Worm (Caenorhabditis elegans) whole organism, L2 larva: ENCODE measurements around the gene F56D5.5.

Source experiments
- C34F6.9 ChIP-seq: fragments of 150-350 bp; optimal IDR thresholded peaks from 2 replicates; lab custom pipeline; 2014; ENCODE audit warnings: missing biosample characterization, missing genetic modification characterization
- F13H6.1 ChIP-seq: sonication (generic microtip); optimal IDR thresholded peaks from 2 replicates; lab custom pipeline; 2016; ENCODE audit warnings: missing genetic modification characterization, missing compliant biosample characterization
- R02D3.7 ChIP-seq: fragments of 150-350 bp; optimal IDR thresholded peaks from 2 replicates; lab custom pipeline; 2014; ENCODE audit warnings: missing biosample characterization, missing genetic modification characterization
- ama-1 ChIP-seq: fragments of 150-350 bp; optimal IDR thresholded peaks from 2 replicates; lab custom pipeline; 2018; ENCODE audit warnings: inconsistent platforms
- blmp-1 ChIP-seq: sonication (generic microtip); optimal IDR thresholded peaks from 2 replicates; lab custom pipeline; 2017; ENCODE audit warnings: missing genetic modification characterization, mild to moderate bottlenecking, missing compliant biosample characterization, antibody characterized with exemption, moderate library complexity; ENCODE audit not compliant: insufficient read depth
- ceh-16 ChIP-seq: fragments of 150-350 bp; optimal IDR thresholded peaks from 2 replicates; lab custom pipeline; 2014; ENCODE audit warnings: missing biosample characterization, missing genetic modification characterization
- ceh-82 ChIP-seq: fragments of 150-350 bp; optimal IDR thresholded peaks from 2 replicates; lab custom pipeline; 2014; ENCODE audit warnings: missing biosample characterization, missing genetic modification characterization
- crh-2 ChIP-seq: sonication (generic microtip); optimal IDR thresholded peaks from 2 replicates; lab custom pipeline; 2017; ENCODE audit warnings: missing biosample characterization, missing genetic modification characterization
- dmd-4 ChIP-seq: sonication (generic microtip); optimal IDR thresholded peaks from 2 replicates; lab custom pipeline; 2017; ENCODE audit warnings: missing biosample characterization, missing genetic modification characterization
- egl-27 ChIP-seq: sonication (generic microtip); optimal IDR thresholded peaks from 3 replicates; lab custom pipeline; 2017; ENCODE audit warnings: missing biosample characterization, missing genetic modification reagents, missing genetic modification characterization
- elt-3 ChIP-seq: sonication (generic microtip); optimal IDR thresholded peaks from 2 replicates; lab custom pipeline; 2017; ENCODE audit warnings: missing biosample characterization, missing genetic modification characterization
- fos-1 ChIP-seq: fragments of 150-350 bp; optimal IDR thresholded peaks from 2 replicates; lab custom pipeline; 2014; ENCODE audit warnings: missing biosample characterization, missing genetic modification characterization
- lin-13 ChIP-seq: fragments of 150-350 bp; optimal IDR thresholded peaks from 2 replicates; lab custom pipeline; 2014; ENCODE audit warnings: missing biosample characterization, missing genetic modification reagents, missing genetic modification characterization
- lin-39 ChIP-seq: fragments of 150-350 bp; optimal IDR thresholded peaks from 2 replicates; lab custom pipeline; 2014; ENCODE audit warnings: missing biosample characterization, missing genetic modification reagents, missing genetic modification characterization
- lsy-2 ChIP-seq, 2 experiments: fragments of 150-350 bp in 1 of 2; sonication (generic microtip) in 1 of 2; optimal IDR thresholded peaks; 2 replicates each; lab custom pipeline; 2014 to 2017; ENCODE audit warnings: missing biosample characterization in 2 of 2, missing genetic modification characterization in 2 of 2
- mbf-1 ChIP-seq: sonication (generic microtip); optimal IDR thresholded peaks from 2 replicates; lab custom pipeline; 2017; ENCODE audit warnings: missing biosample characterization, missing genetic modification characterization
- mdl-1 ChIP-seq, 2 experiments: fragments of 150-350 bp in 1 of 2; sonication (generic microtip) in 1 of 2; optimal IDR thresholded peaks; 2 replicates each; lab custom pipeline; 2017; ENCODE audit warnings: missing biosample characterization in 2 of 2, missing genetic modification characterization in 2 of 2
- nhr-10 ChIP-seq: sonication (generic microtip); optimal IDR thresholded peaks from 2 replicates; lab custom pipeline; 2017; ENCODE audit warnings: missing biosample characterization, missing genetic modification characterization
- nhr-12 ChIP-seq: fragments of 150-350 bp; optimal IDR thresholded peaks from 2 replicates; lab custom pipeline; 2014; ENCODE audit warnings: missing biosample characterization, missing genetic modification characterization
- nhr-129 ChIP-seq: fragments of 150-350 bp; optimal IDR thresholded peaks from 2 replicates; lab custom pipeline; 2014; ENCODE audit warnings: missing biosample characterization, missing genetic modification characterization
- nhr-21 ChIP-seq: fragments of 150-350 bp; optimal IDR thresholded peaks from 2 replicates; lab custom pipeline; 2014; ENCODE audit warnings: missing biosample characterization, missing genetic modification characterization
- nhr-23 ChIP-seq: fragments of 150-350 bp; optimal IDR thresholded peaks from 2 replicates; lab custom pipeline; 2014; ENCODE audit warnings: missing biosample characterization, missing genetic modification reagents, missing genetic modification characterization
- nhr-25 ChIP-seq: fragments of 150-350 bp; sonication (generic microtip); optimal IDR thresholded peaks from 3 replicates; lab custom pipeline; 2014; ENCODE audit warnings: missing biosample characterization, missing genetic modification characterization
- sem-4 ChIP-seq: fragments of 150-350 bp; optimal IDR thresholded peaks from 2 replicates; lab custom pipeline; 2014; ENCODE audit warnings: missing biosample characterization, missing genetic modification reagents, missing genetic modification characterization
- skn-1 ChIP-seq: sonication (generic microtip); optimal IDR thresholded peaks from 2 replicates; lab custom pipeline; 2017; ENCODE audit warnings: missing biosample characterization, missing genetic modification characterization
- sma-9 ChIP-seq, 2 experiments: fragments of 150-350 bp in 1 of 2; sonication (generic microtip) in 1 of 2; optimal IDR thresholded peaks; 2 replicates each; lab custom pipeline; 2014 to 2016; ENCODE audit warnings: missing genetic modification characterization in 2 of 2, mild to moderate bottlenecking in 1 of 2, missing biosample characterization in 1 of 2, missing compliant biosample characterization in 1 of 2, missing genetic modification reagents in 1 of 2, moderate library complexity in 1 of 2
- snpc-4 ChIP-seq: fragments of 150-350 bp; optimal IDR thresholded peaks from 2 replicates; lab custom pipeline; 2014; ENCODE audit warnings: missing biosample characterization, missing genetic modification characterization
- unc-39 ChIP-seq: fragments of 150-350 bp; optimal IDR thresholded peaks from 2 replicates; lab custom pipeline; 2014; ENCODE audit warnings: missing biosample characterization, missing genetic modification characterization
- unc-55 ChIP-seq: fragments of 150-350 bp; sonication (generic microtip); optimal IDR thresholded peaks from 3 replicates; lab custom pipeline; 2014; ENCODE audit warnings: missing biosample characterization, missing genetic modification reagents, missing genetic modification characterization
- unc-62 ChIP-seq: fragments of 150-350 bp; optimal IDR thresholded peaks from 2 replicates; lab custom pipeline; 2014; ENCODE audit warnings: missing biosample characterization, missing genetic modification reagents, missing genetic modification characterization
- ztf-1 ChIP-seq: fragments of 200-800 bp; sonication (Bioruptor generic); conservative IDR thresholded peaks from 2 replicates; pipeline ENCODE4 v1.3.6; 2022; ENCODE audit warnings: missing genetic modification characterization, missing compliant biosample characterization

F56D5.5 gene

DNA sequence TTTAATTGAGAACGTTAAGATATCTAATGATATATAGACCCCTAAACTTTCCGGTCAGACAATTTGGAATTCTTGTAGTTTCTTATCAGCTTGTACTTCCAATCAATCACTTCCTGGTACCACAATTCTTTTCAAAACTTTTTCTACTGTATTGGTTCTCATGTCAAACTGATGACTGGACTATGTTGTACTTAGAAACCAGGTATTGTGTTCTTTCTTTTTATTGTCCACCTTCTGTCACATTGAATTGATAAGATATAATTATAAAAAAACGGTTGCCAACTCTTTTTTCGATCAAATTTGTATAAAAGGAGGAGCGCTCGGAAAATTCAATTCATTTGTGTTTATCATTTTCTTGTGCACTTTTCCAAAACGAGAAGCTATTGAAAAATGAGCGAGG, 29.6 kb downstream of the F56D5.5 start, which contains the start of gene C10C5.4:
C10C5.4 (plus strand) TSS at position 281 of the 400 bp plus-strand sequence.
- TF ChIP-seq skn-1 (tag; lab: Kevin White, UChicago) (no peak), mdl-1 (tag; optimal IDR thresholded peaks at IDR 0.05; lab: Kevin White, UChicago) (no peak), F13H6.1 (tag; lab: Kevin White, UChicago) (no peak), snpc-4 (tag; lab: Kevin White, UChicago) (no peak), mbf-1 (tag; lab: Kevin White, UChicago) (no peak), ceh-16 (tag; lab: Kevin White, UChicago) (no peak), elt-3 (tag; lab: Kevin White, UChicago) (no peak), unc-39 (no peak), nhr-25 (tag; lab: Kevin White, UChicago) (no peak), unc-62 (no peak), blmp-1 (tag; lab: Kevin White, UChicago) (no peak), sma-9 (GFP tag; optimal IDR thresholded peaks at IDR 0.05; lab: Kevin White, UChicago) (no peak), sma-9 (tag; optimal IDR thresholded peaks at IDR 0.05; lab: Kevin White, UChicago) (no peak), C34F6.9 (tag; lab: Kevin White, UChicago) (no peak), egl-27 (tag; lab: Kevin White, UChicago) (no peak), crh-2 (tag; lab: Kevin White, UChicago) (no peak), lsy-2 (tag; optimal IDR thresholded peaks at IDR 0.05; lab: Kevin White, UChicago) (no peak), nhr-12 (tag; lab: Kevin White, UChicago) (no peak), ama-1 (lab: Kevin White, UChicago) (no peak), R02D3.7 (tag; lab: Kevin White, UChicago) (no peak), unc-55 (no peak)

DNA sequence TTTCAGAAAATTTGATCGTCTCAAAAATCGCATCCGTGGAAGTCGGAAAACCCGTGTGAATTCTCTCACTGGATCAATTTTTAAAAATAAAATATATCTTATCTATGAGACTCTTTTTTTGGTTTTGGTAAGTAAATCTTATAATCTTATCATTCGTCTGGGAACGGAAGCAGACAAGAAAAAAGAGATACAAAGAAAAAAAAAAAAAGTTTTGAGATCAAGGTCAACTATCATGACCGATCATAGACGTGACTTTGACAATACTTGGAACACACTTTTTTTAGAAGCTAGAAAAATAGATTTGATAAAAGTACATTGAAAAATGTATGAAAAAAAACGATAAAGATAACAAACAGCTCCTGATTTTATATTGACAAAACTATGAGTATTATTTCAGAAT, 31.4 kb downstream of the F56D5.5 start:
- peak; percentile 64 for TF ChIP-seq nhr-25 (tag; lab: Kevin White, UChicago)
- TF ChIP-seq ztf-1 (GFP tag; lab: Robert Waterston, UW), result no peak
- no peak for TF ChIP-seq unc-55
- TF ChIP-seq nhr-21 (tag; lab: Kevin White, UChicago), result peak; percentile 34
- peak; percentile 66 for TF ChIP-seq sma-9 (GFP tag; optimal IDR thresholded peaks at IDR 0.05; lab: Kevin White, UChicago)
- no peak for TF ChIP-seq sma-9 (tag; optimal IDR thresholded peaks at IDR 0.05; lab: Kevin White, UChicago)
- TF ChIP-seq snpc-4 (tag; lab: Kevin White, UChicago), result no peak
- TF ChIP-seq blmp-1 (tag; lab: Kevin White, UChicago), result peak; percentile 6

DNA sequence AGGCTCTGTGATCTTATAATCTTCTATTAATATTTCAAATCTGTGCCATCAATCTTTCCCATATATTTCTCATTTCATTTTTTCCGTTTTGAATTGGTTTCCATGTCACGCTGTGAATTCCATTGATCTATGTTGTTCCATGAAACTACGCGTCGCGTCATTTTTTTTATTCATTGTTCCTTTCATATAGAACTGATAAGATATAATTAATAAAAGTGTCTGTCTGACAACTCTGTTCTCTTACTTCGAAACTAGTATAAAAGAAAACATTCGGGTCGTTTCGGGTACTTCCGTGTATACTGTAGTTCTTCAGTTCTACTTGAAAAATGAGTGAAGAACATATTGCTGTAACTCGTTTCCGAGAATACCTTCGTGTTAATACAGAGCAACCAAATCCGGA, 33.4 kb downstream of the F56D5.5 start, which contains the start of gene C10C5.3:
C10C5.3 (plus strand) TSS at position 301 of the 400 bp plus-strand sequence.
- no peak for TF ChIP-seq sem-4 (tag; lab: Kevin White, UChicago)
- no peak for TF ChIP-seq egl-27 (tag; lab: Kevin White, UChicago)
- TF ChIP-seq dmd-4 (tag; lab: Kevin White, UChicago), result no peak
- no peak for TF ChIP-seq nhr-23 (tag; lab: Kevin White, UChicago)
- no peak for TF ChIP-seq nhr-10 (tag; lab: Kevin White, UChicago)
- TF ChIP-seq fos-1 (tag; lab: Kevin White, UChicago), result no peak

DNA sequence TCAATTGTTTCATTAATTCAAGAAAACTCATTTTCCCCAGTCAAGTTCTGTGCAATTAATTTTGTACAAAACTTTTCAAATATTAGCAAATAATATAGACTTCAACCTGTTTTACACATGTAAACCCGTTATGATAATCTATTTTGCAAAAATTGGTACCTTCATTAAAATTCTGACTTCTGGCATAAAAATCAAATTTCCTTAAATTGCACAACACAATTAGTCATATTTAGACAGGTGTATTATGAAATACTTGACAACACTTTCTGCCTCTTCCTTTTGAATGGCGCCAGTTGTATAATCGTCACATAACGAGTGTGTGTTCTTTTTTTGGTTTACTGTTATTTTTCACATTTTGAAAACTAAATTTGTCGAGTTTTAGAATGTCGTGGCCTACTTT, 36.8 kb downstream of the F56D5.5 start, which contains the start of gene fbxc-58:
fbxc-58 (plus strand) TSS at position 383 of the 400 bp plus-strand sequence.
- peak; percentile 72 for TF ChIP-seq fos-1 (tag; lab: Kevin White, UChicago)
- no peak for TF ChIP-seq nhr-21 (tag; lab: Kevin White, UChicago)

DNA sequence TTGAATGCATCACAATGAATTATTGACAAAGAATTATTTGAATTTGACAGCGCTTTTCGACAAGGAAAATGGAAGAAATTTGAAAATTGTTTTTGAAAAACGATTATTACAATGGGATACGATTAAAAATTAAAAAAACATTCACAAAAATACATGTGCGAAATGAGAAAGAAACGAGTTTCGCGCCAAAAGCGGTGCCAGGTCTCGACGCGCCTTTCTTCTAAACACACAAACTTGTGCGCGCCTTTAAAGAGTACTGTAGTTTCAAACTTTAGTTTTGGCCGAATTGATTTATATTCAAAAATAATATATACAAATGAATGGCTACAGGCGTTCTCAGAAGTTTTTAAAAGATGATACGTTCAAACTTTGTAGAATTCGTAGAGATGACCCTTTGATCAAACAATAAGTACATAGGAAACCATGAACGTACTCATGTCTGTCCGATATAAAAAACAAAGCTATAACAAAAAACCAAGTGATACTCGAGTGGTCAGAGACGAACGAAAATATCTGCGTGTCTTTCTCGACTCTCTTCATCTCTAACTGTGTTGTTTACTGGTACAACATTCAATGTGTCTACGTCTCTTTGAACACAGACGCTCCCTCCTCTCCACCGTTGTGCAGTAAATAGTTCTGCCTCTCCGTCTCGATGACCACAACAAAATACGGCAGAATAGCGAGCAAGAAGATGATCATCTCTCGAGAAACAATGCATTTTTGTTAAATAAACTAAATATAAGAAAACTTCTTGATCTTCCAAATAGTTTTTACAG, 39.9 kb downstream of the F56D5.5 start:
- TF ChIP-seq lin-13 (GFP tag; lab: Kevin White, UChicago) (no peak), sma-9 (GFP tag; optimal IDR thresholded peaks at IDR 0.05; lab: Kevin White, UChicago) (peak; percentile 43), sma-9 (tag; optimal IDR thresholded peaks at IDR 0.05; lab: Kevin White, UChicago) (no peak), unc-55 (peak; percentile 15), egl-27 (tag; lab: Kevin White, UChicago) (peak; percentile 12), nhr-10 (tag; lab: Kevin White, UChicago) (no peak), ama-1 (lab: Kevin White, UChicago) (no peak), lin-39 (tag; lab: Kevin White, UChicago) (no peak), F13H6.1 (tag; lab: Kevin White, UChicago) (peak; percentile 17), nhr-21 (tag; lab: Kevin White, UChicago) (no peak), nhr-129 (tag; lab: Kevin White, UChicago) (peak; percentile 60), ceh-82 (tag; lab: Kevin White, UChicago) (no peak), C34F6.9 (tag; lab: Kevin White, UChicago) (peak; percentile 1), blmp-1 (tag; lab: Kevin White, UChicago) (no peak)
